Worm (Caenorhabditis elegans) whole organism, L4/young adult: Measurements from ENCODE around the gene mrps-22.

Source experiments
- W03F9.2 ChIP-seq: fragments of 150-350 bp; optimal IDR thresholded peaks from 2 replicates; lab custom pipeline; 2014; ENCODE audit warnings: missing biosample characterization, missing genetic modification characterization
- dao-5 ChIP-seq: sonication (generic microtip); optimal IDR thresholded peaks from 2 replicates; lab custom pipeline; 2016; ENCODE audit warnings: missing genotype, missing genetic modification characterization, moderate library complexity, missing compliant biosample characterization

DNA sequence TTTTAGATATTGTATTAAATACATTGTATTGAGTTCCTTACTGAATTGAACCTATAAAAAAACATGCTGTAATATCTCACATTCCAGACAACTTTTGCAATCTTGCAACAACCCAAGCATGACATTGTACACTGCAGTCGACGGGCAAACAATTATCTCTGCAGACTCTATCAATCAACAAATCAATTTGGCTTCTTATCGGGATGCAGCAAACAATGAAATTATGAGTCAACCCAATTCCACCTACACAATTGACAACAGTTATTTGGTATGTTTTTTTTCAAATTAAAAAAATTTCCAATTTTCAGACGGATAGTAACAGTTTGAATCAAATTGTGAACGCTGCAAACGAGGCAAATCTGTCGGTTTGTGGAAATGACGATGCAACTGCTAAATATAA, 48.5 kb downstream of the mrps-22 start:
- TF ChIP-seq dao-5 (tag; lab: Kevin White, UChicago) (no peak), W03F9.2 (no peak)
